Fruit fly (Drosophila melanogaster) whole organism, prepupa: ENCODE measurements around the gene CG12522.

Experiments
- CG11762 ChIP-seq: fragments of 200-800 bp; sonication (Bioruptor generic); optimal IDR thresholded peaks from 3 replicates; lab custom pipeline; 2016; ENCODE audit warnings: missing biosample characterization, missing genetic modification characterization; ENCODE audit not compliant: insufficient read depth
- CG3032 ChIP-seq: fragments of 200-800 bp; optimal IDR thresholded peaks from 2 replicates; lab custom pipeline; 2019; ENCODE audit warnings: missing biosample characterization, mild to moderate bottlenecking, missing genetic modification characterization, moderate library complexity
- Hr4 ChIP-seq: fragments of 200-800 bp; sonication (Bioruptor generic); optimal IDR thresholded peaks from 3 replicates; lab custom pipeline; 2016; ENCODE audit warnings: missing biosample characterization, missing genetic modification characterization
- Lpt ChIP-seq: fragments of 200-800 bp; sonication (Bioruptor generic); optimal IDR thresholded peaks from 3 replicates; lab custom pipeline; 2016; ENCODE audit warnings: missing biosample characterization, missing genetic modification characterization
- achi ChIP-seq: fragments of 200-800 bp; sonication (Bioruptor generic); optimal IDR thresholded peaks from 3 replicates; lab custom pipeline; 2016; ENCODE audit warnings: missing biosample characterization, missing genetic modification characterization
- acj6 ChIP-seq: fragments of 200-800 bp; sonication (Bioruptor generic); optimal IDR thresholded peaks from 3 replicates; lab custom pipeline; 2016; ENCODE audit warnings: missing biosample characterization, missing genetic modification characterization

- TF ChIP-seq acj6 (no peak), Hr4 (GFP tag; lab: Kevin White, UChicago) (peak; percentile 8), CG3032 (tag; lab: Kevin White, UChicago) (no peak), CG11762 (GFP tag; lab: Kevin White, UChicago) (no peak), Lpt (GFP tag; lab: Kevin White, UChicago) (peak; percentile 19), achi (GFP tag; lab: Kevin White, UChicago) (peak; percentile 15)
These were observed 10.8 kb downstream of the CG12522 start for dm6 chr3L:11118627-11119395.
